Worm (Caenorhabditis elegans) whole organism, L4/young adult: Measurements from ENCODE around the gene srw-137.

Experiments
- dao-5 ChIP-seq: sonication (generic microtip); optimal IDR thresholded peaks from 2 replicates; lab custom pipeline; 2016; ENCODE audit warnings: missing genotype, missing genetic modification characterization, moderate library complexity, missing compliant biosample characterization
- him-1 ChIP-seq: sonication (generic microtip); optimal IDR thresholded peaks from 2 replicates; lab custom pipeline; 2016; ENCODE audit warnings: missing genotype, missing genetic modification reagents, missing genetic modification characterization, missing compliant biosample characterization

- TF ChIP-seq him-1 (tag; lab: Kevin White, UChicago) (no peak), dao-5 (tag; lab: Kevin White, UChicago) (no peak)
Measured at ce11 chrV:2912901-2913300, 30.9 kb downstream of the srw-137 start, which contains the start of gene C31B8.9.
